In the genomic region with DNA sequence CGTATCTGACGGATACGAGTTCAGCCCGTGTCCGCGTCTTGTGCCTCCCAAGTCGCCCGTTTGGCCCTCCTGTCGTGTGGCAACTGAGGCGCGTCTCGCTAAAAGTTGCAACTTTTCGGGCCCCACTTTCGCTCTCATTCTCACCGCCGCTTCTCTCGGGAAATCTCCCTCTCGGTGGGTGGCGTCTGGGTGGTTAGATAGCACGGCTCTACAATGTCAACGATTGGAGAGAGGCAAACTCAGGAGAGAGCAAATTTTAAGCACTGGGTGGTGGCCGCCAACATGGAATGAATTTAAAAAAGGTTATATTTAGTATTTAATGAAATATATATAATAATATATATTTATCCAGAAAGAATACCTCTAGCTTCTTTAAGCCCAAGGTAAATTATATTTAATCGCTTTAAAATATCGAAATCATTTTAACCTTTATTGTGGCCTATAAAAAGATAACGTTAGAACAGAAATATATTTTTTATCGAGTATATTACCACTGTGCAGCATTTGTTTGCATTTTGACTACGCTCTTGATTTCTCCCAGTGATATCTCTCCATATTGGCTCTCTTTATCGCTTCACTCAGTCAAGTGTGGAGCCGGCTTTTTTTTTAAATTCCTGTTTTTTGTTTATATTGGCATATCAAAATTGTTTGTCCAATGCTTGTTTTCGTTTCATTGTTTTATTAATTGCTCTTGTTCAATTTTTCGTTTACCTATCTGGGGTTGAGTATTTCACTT, we compare ENCODE assay signal across 6 fruit fly cellular contexts.
TF ChIP-seq lines count a peak whose summit lies in the region.

A gene (minus strand): TSS at position 327 of the 736 bp plus-strand sequence.

- TF ChIP-seq CTCF in whole organism, embryonic (GFP tag; optimal IDR thresholded peaks at IDR 0.05; lab: Kevin White, UChicago): peak; percentile 19

TF ChIP-seq in whole organism, 6 proteins besides CTCF, POLR2A, EP300 and RAD21:
- TF ChIP-seq CG8478 (optimal IDR thresholded peaks at IDR 0.05; lab: Kevin White, UChicago) (no peak), usp (GFP tag; optimal IDR thresholded peaks at IDR 0.05; lab: Kevin White, UChicago) (no peak), psq (optimal IDR thresholded peaks at IDR 0.05; lab: Kevin White, UChicago) (no peak), Dll (optimal IDR thresholded peaks at IDR 0.05; lab: Kevin White, UChicago) (peak; percentile 64), EcR (GFP tag; optimal IDR thresholded peaks at IDR 0.05; lab: Kevin White, UChicago) (no peak), pan (optimal IDR thresholded peaks at IDR 0.05; lab: Kevin White, UChicago) (no peak)

TF ChIP-seq in whole organism, adult, 20 proteins besides CTCF, POLR2A, EP300 and RAD21 (continues in another document):
- TF ChIP-seq CG5204 (GFP tag; optimal IDR thresholded peaks at IDR 0.05; lab: Kevin White, UChicago) (no peak), ovo (GFP tag; optimal IDR thresholded peaks at IDR 0.05; lab: Kevin White, UChicago) (peak; percentile 39), CG33017 (tag; optimal IDR thresholded peaks at IDR 0.05; lab: Kevin White, UChicago) (peak; percentile 89), Mnt (GFP tag; optimal IDR thresholded peaks at IDR 0.05; lab: Kevin White, UChicago) (no peak), kay (GFP tag; lab: Kevin White, UChicago; ENCODE audit: borderline replicate concordance) (peak; percentile 81), CG11617 (GFP tag; optimal IDR thresholded peaks at IDR 0.05; lab: Kevin White, UChicago) (peak; percentile 79), tj (GFP tag; optimal IDR thresholded peaks at IDR 0.05; lab: Kevin White, UChicago) (peak; percentile 33), cic (GFP tag; optimal IDR thresholded peaks at IDR 0.05; lab: Kevin White, UChicago) (no peak), cnc (optimal IDR thresholded peaks at IDR 0.05; lab: Kevin White, UChicago) (no peak), Crg-1 (GFP tag; optimal IDR thresholded peaks at IDR 0.05; lab: Kevin White, UChicago) (no peak), Hr96 (GFP tag; optimal IDR thresholded peaks at IDR 0.05; lab: Kevin White, UChicago) (no peak), CG14711 (tag; optimal IDR thresholded peaks at IDR 0.05; lab: Kevin White, UChicago) (peak; percentile 64), pad (GFP tag; optimal IDR thresholded peaks at IDR 0.05; lab: Kevin White, UChicago) (peak; percentile 68), Clk (GFP tag; optimal IDR thresholded peaks at IDR 0.05; lab: Kevin White, UChicago) (no peak), CG12768 (GFP tag; optimal IDR thresholded peaks at IDR 0.05; lab: Kevin White, UChicago) (peak; percentile 63)

TF ChIP-seq in whole organism, embryonic, 481 proteins besides CTCF, POLR2A, EP300 and RAD21 (continues in another document):
- TF ChIP-seq Nf-YC (tag; optimal IDR thresholded peaks at IDR 0.05; lab: Kevin White, UChicago) (peak; percentile 81), CG33213 (GFP tag; optimal IDR thresholded peaks at IDR 0.05; lab: Kevin White, UChicago) (no peak), Myb (GFP tag; optimal IDR thresholded peaks at IDR 0.05; lab: Kevin White, UChicago) (no peak), MESR4 (GFP tag; optimal IDR thresholded peaks at IDR 0.05; lab: Kevin White, UChicago) (no peak), CG17568 (GFP tag; optimal IDR thresholded peaks at IDR 0.05; lab: Kevin White, UChicago) (peak; percentile 52), CG13894 (tag; optimal IDR thresholded peaks at IDR 0.05; lab: Kevin White, UChicago) (peak; percentile 87), dysf (GFP tag; IDR thresholded peaks at IDR 0.05; lab: Robert Waterston, UW) (peak; percentile 85; the same call in 2 of the 3 replicates), CG8944 (GFP tag; optimal IDR thresholded peaks at IDR 0.05; lab: Kevin White, UChicago) (no peak), kni (GFP tag; optimal IDR thresholded peaks at IDR 0.05; lab: Kevin White, UChicago) (no peak), trh (GFP tag; optimal IDR thresholded peaks at IDR 0.05; lab: Kevin White, UChicago) (no peak), HmgZ (tag; optimal IDR thresholded peaks at IDR 0.05; lab: Kevin White, UChicago) (peak; percentile 47), pb (GFP tag; optimal IDR thresholded peaks at IDR 0.05; lab: Kevin White, UChicago) (no peak), CG7987 (GFP tag; optimal IDR thresholded peaks at IDR 0.05; lab: Kevin White, UChicago) (peak; percentile 24), CG17802 (tag; optimal IDR thresholded peaks at IDR 0.05; lab: Kevin White, UChicago) (peak; percentile 26), CG10565 (GFP tag; optimal IDR thresholded peaks at IDR 0.05; lab: Kevin White, UChicago) (no peak)

TF ChIP-seq in whole organism, prepupa, 60 proteins besides CTCF, POLR2A, EP300 and RAD21 (continues in another document):
- peak; percentile 30 for TF ChIP-seq Ets21C (GFP tag; optimal IDR thresholded peaks at IDR 0.05; lab: Kevin White, UChicago)
- TF ChIP-seq ss (GFP tag; optimal IDR thresholded peaks at IDR 0.05; lab: Kevin White, UChicago): peak; percentile 80 to 84
- peak; percentile 73 for TF ChIP-seq Met (GFP tag; optimal IDR thresholded peaks at IDR 0.05; lab: Kevin White, UChicago)
- peak; percentile 80 for TF ChIP-seq CG10669 (GFP tag; optimal IDR thresholded peaks at IDR 0.05; lab: Kevin White, UChicago)
- peak; percentile 93 for TF ChIP-seq CG8632 (GFP tag; optimal IDR thresholded peaks at IDR 0.05; lab: Kevin White, UChicago)
- TF ChIP-seq CG11902 (GFP tag; optimal IDR thresholded peaks at IDR 0.05; lab: Kevin White, UChicago): peak; percentile 38
- peak; percentile 75 for TF ChIP-seq CG8319 (GFP tag; optimal IDR thresholded peaks at IDR 0.05; lab: Kevin White, UChicago)
- TF ChIP-seq Sox14 (GFP tag; optimal IDR thresholded peaks at IDR 0.05; lab: Kevin White, UChicago): peak; percentile 72
- TF ChIP-seq CG6276 (GFP tag; optimal IDR thresholded peaks at IDR 0.05; lab: Kevin White, UChicago): peak; percentile 94
- peak; percentile 70 for TF ChIP-seq net (GFP tag; optimal IDR thresholded peaks at IDR 0.05; lab: Kevin White, UChicago)
- TF ChIP-seq CG3919 (GFP tag; optimal IDR thresholded peaks at IDR 0.05; lab: Kevin White, UChicago): peak; percentile 80
- TF ChIP-seq Eip78C (GFP tag; lab: Kevin White, UChicago): peak; percentile 92
- TF ChIP-seq CG6792 (GFP tag; optimal IDR thresholded peaks at IDR 0.05; lab: Kevin White, UChicago): peak; percentile 80
- peak; percentile 87 for TF ChIP-seq CG10631 (GFP tag; optimal IDR thresholded peaks at IDR 0.05; lab: Kevin White, UChicago)
- peak; percentile 88 for TF ChIP-seq CG4318 (GFP tag; optimal IDR thresholded peaks at IDR 0.05; lab: Kevin White, UChicago)
- TF ChIP-seq Hr39 (GFP tag; optimal IDR thresholded peaks at IDR 0.05; lab: Kevin White, UChicago): peak; percentile 59

TF ChIP-seq in whole organism, pupa, 21 proteins besides CTCF, POLR2A, EP300 and RAD21 (continues in another document):
- TF ChIP-seq CG8301 (tag; optimal IDR thresholded peaks at IDR 0.05; lab: Kevin White, UChicago): peak; percentile 81
- peak; percentile 88 for TF ChIP-seq D1 (tag; optimal IDR thresholded peaks at IDR 0.05; lab: Kevin White, UChicago)
- no peak for TF ChIP-seq EcR (GFP tag; optimal IDR thresholded peaks at IDR 0.05; lab: Kevin White, UChicago)
- peak; percentile 70 for TF ChIP-seq gl (tag; optimal IDR thresholded peaks at IDR 0.05; lab: Kevin White, UChicago)
- peak; percentile 83 for TF ChIP-seq CG34367 (tag; optimal IDR thresholded peaks at IDR 0.05; lab: Kevin White, UChicago)
- peak; percentile 86 for TF ChIP-seq CG15710 (tag; optimal IDR thresholded peaks at IDR 0.05; lab: Kevin White, UChicago)
- TF ChIP-seq CG32121 (GFP tag; IDR thresholded peaks at IDR 0.05; lab: Robert Waterston, UW): peak; percentile 91
- peak; percentile 65; the same call in 1 of the 3 replicates for TF ChIP-seq fd96Ca (GFP tag; IDR thresholded peaks at IDR 0.05; lab: Robert Waterston, UW)
- peak; percentile 67 for TF ChIP-seq Pif1A (GFP tag; optimal IDR thresholded peaks at IDR 0.05; lab: Kevin White, UChicago)
- TF ChIP-seq CG8159 (tag; optimal IDR thresholded peaks at IDR 0.05; lab: Kevin White, UChicago): peak; percentile 92
- TF ChIP-seq Ets98B (GFP tag; IDR thresholded peaks at IDR 0.05; lab: Robert Waterston, UW): peak; percentile 81
- TF ChIP-seq Snoo (tag; optimal IDR thresholded peaks at IDR 0.05; lab: Kevin White, UChicago): peak; percentile 80
- TF ChIP-seq CG9948 (tag; optimal IDR thresholded peaks at IDR 0.05; lab: Kevin White, UChicago): peak; percentile 95
- TF ChIP-seq CG14655 (GFP tag; optimal IDR thresholded peaks at IDR 0.05; lab: Kevin White, UChicago): peak; percentile 89
- TF ChIP-seq CG4496 (GFP tag; IDR thresholded peaks at IDR 0.05; lab: Robert Waterston, UW): no peak; the same call in 2 of the 3 replicates
- TF ChIP-seq CG10348 (GFP tag; IDR thresholded peaks at IDR 0.05; lab: Robert Waterston, UW): peak; percentile 71; the same call in 1 of the 2 replicates
- TF ChIP-seq CG12605 (GFP tag; IDR thresholded peaks at IDR 0.05; lab: Robert Waterston, UW): peak; percentile 79

TF ChIP-seq in whole organism, wandering third instar larva, 38 proteins besides CTCF, POLR2A, EP300 and RAD21 (continues in another document):
- TF ChIP-seq HLH106 (tag; optimal IDR thresholded peaks at IDR 0.05; lab: Kevin White, UChicago) (peak; percentile 90), dl (GFP tag; optimal IDR thresholded peaks at IDR 0.05; lab: Kevin White, UChicago; ENCODE audit: insufficient read depth in 1 of 2, partially characterized antibody in 2 of 2) (peak; percentile 66 to 68), sv (GFP tag; optimal IDR thresholded peaks at IDR 0.05; lab: Kevin White, UChicago) (no peak), CG32264 (GFP tag; optimal IDR thresholded peaks at IDR 0.05; lab: Kevin White, UChicago) (peak; percentile 37), h (GFP tag; optimal IDR thresholded peaks at IDR 0.05; lab: Kevin White, UChicago) (peak; percentile 65), OdsH (GFP tag; optimal IDR thresholded peaks at IDR 0.05; lab: Kevin White, UChicago) (peak; percentile 78), Sp1 (GFP tag; optimal IDR thresholded peaks at IDR 0.05; lab: Kevin White, UChicago) (peak; percentile 93), Vsx2 (GFP tag; optimal IDR thresholded peaks at IDR 0.05; lab: Kevin White, UChicago; ENCODE audit: partially characterized antibody) (no peak), GATAd (GFP tag; optimal IDR thresholded peaks at IDR 0.05; lab: Kevin White, UChicago) (no peak), brk (GFP tag; optimal IDR thresholded peaks at IDR 0.05; lab: Kevin White, UChicago) (peak; percentile 72), N (GFP tag; optimal IDR thresholded peaks at IDR 0.05; lab: Kevin White, UChicago) (no peak), Abd-B (GFP tag; optimal IDR thresholded peaks at IDR 0.05; lab: Kevin White, UChicago) (no peak), tai (GFP tag; optimal IDR thresholded peaks at IDR 0.05; lab: Kevin White, UChicago) (peak; percentile 57), rgr (GFP tag; optimal IDR thresholded peaks at IDR 0.05; lab: Kevin White, UChicago) (peak; percentile 77), Myc (optimal IDR thresholded peaks at IDR 0.05; lab: Kevin White, UChicago) (no peak), ey (GFP tag; optimal IDR thresholded peaks at IDR 0.05; lab: Kevin White, UChicago) (peak; percentile 17), CG9705 (GFP tag; optimal IDR thresholded peaks at IDR 0.05; lab: Kevin White, UChicago) (peak; percentile 53), lola (GFP tag; optimal IDR thresholded peaks at IDR 0.05; lab: Kevin White, UChicago) (no peak), Dfd (GFP tag; optimal IDR thresholded peaks at IDR 0.05; lab: Kevin White, UChicago) (no peak), br (GFP tag; optimal IDR thresholded peaks at IDR 0.05; lab: Kevin White, UChicago) (peak; percentile 21)
